Worm (Caenorhabditis elegans) whole organism, late embryonic: Measurements from ENCODE around the gene kars-1.

Experiments
- Y22D7AL.16 ChIP-seq: sonication (generic microtip); optimal IDR thresholded peaks from 2 replicates; lab custom pipeline; 2016; ENCODE audit warnings: missing genetic modification characterization, missing compliant biosample characterization
- ets-4 ChIP-seq: sonication (generic microtip); optimal IDR thresholded peaks from 2 replicates; lab custom pipeline; 2016; ENCODE audit warnings: missing genetic modification characterization, missing compliant biosample characterization
- fax-1 ChIP-seq: sonication (generic microtip); optimal IDR thresholded peaks from 2 replicates; lab custom pipeline; 2016; ENCODE audit warnings: missing genotype, missing genetic modification characterization, missing compliant biosample characterization
- fkh-10 ChIP-seq: fragments of 150-350 bp; optimal IDR thresholded peaks from 2 replicates; lab custom pipeline; 2014; ENCODE audit warnings: missing biosample characterization, missing genetic modification reagents, missing genetic modification characterization
- hlh-13 ChIP-seq: fragments of 200-800 bp; sonication (Bioruptor generic); optimal IDR thresholded peaks from 2 replicates; lab custom pipeline; 2018; ENCODE audit warnings: mild to moderate bottlenecking, missing genetic modification characterization, missing compliant biosample characterization
- hlh-6 ChIP-seq: sonication (generic microtip); optimal IDR thresholded peaks from 2 replicates; lab custom pipeline; 2016; ENCODE audit warnings: missing genotype, missing genetic modification characterization, missing compliant biosample characterization
- pha-4 ChIP-seq: fragments of 150-350 bp; optimal IDR thresholded peaks from 2 replicates; lab custom pipeline; 2018; ENCODE audit warnings: missing biosample characterization, missing genetic modification reagents, missing genetic modification characterization

ce11 chrII:7090085-7090484 is 17.9 kb upstream of the kars-1 start:
- TF ChIP-seq fax-1 (tag; lab: Kevin White, UChicago): no peak
- TF ChIP-seq ets-4: no peak
- TF ChIP-seq Y22D7AL.16 (tag; lab: Kevin White, UChicago): no peak
- TF ChIP-seq hlh-6 (tag; lab: Kevin White, UChicago): no peak
- no peak for TF ChIP-seq hlh-13
- TF ChIP-seq fkh-10: no peak
- TF ChIP-seq pha-4 (tag; lab: Kevin White, UChicago): no peak
